Fruit fly (Drosophila melanogaster): ENCODE data around the gene elm.

Gene elm

dm6 chr3R:5660198-5660893 is 5.7 kb upstream of the elm start, which contains the start of gene Wdr33 (continued):
- TF ChIP-seq CG15269 (tag; optimal IDR thresholded peaks at IDR 0.05) (peak; percentile 37), tap (tag; optimal IDR thresholded peaks at IDR 0.05) (peak; percentile 29), sna (GFP tag; IDR thresholded peaks at IDR 0.05; ENCODE audit: partially characterized antibody) (peak; percentile 79), pan (optimal IDR thresholded peaks at IDR 0.05) (no peak), pan (GFP tag; optimal IDR thresholded peaks at IDR 0.05 in 1 of 2, IDR thresholded peaks at IDR 0.05 in 1 of 2) (peak in 1 of 2 experiments; percentile 46), CG17829 (tag; optimal IDR thresholded peaks at IDR 0.05) (peak; percentile 18), YL-1 (GFP tag; optimal IDR thresholded peaks at IDR 0.05) (peak; percentile 14), Hr3 (GFP tag; optimal IDR thresholded peaks at IDR 0.05) (peak; percentile 49), nmo (GFP tag; optimal IDR thresholded peaks at IDR 0.05) (peak; percentile 66), Bgb (GFP tag; IDR thresholded peaks at IDR 0.05; ENCODE audit: partially characterized antibody) (peak; percentile 83), CG18619 (GFP tag; optimal IDR thresholded peaks at IDR 0.05) (peak; percentile 1), CG14860 (GFP tag; IDR thresholded peaks at IDR 0.05; ENCODE audit: partially characterized antibody) (peak; percentile 83), CG10209 (GFP tag; optimal IDR thresholded peaks at IDR 0.05) (peak; percentile 27), CG10654 (GFP tag; optimal IDR thresholded peaks at IDR 0.05) (peak; percentile 18), CG30403 (GFP tag; optimal IDR thresholded peaks at IDR 0.05) (peak; percentile 58), CG12942 (GFP tag; optimal IDR thresholded peaks at IDR 0.05) (no peak), CG12769 (tag; optimal IDR thresholded peaks at IDR 0.05) (no peak), crc (GFP tag; optimal IDR thresholded peaks at IDR 0.05) (no peak), CG16815 (GFP tag; optimal IDR thresholded peaks at IDR 0.05) (peak; percentile 30), CG9727 (GFP tag; optimal IDR thresholded peaks at IDR 0.05) (peak; percentile 61), Dek (tag; optimal IDR thresholded peaks at IDR 0.05) (peak; percentile 34), gcm (GFP tag; optimal IDR thresholded peaks at IDR 0.05) (no peak), ato (GFP tag; IDR thresholded peaks at IDR 0.05; ENCODE audit: partially characterized antibody) (peak; percentile 68), Scr (GFP tag; IDR thresholded peaks at IDR 0.05; ENCODE audit: partially characterized antibody) (peak; percentile 95), CG7987 (GFP tag; optimal IDR thresholded peaks at IDR 0.05) (no peak), NFAT (GFP tag; IDR thresholded peaks at IDR 0.05) (0 out of 2 replicates have a peak, but pooled peaks have one; percentile 8), CG10366 (GFP tag; IDR thresholded peaks at IDR 0.05) (peak; percentile 38; the same call in 1 of the 2 replicates), Asciz (GFP tag; optimal IDR thresholded peaks at IDR 0.05) (no peak), chinmo (GFP tag; IDR thresholded peaks at IDR 0.05; ENCODE audit: partially characterized antibody) (peak; percentile 61; the same call in 2 of the 4 replicates), pho (GFP tag; optimal IDR thresholded peaks at IDR 0.05) (no peak), fd96Cb (tag; optimal IDR thresholded peaks at IDR 0.05) (peak; percentile 49), bbx (GFP tag; IDR thresholded peaks at IDR 0.05; ENCODE audit: partially characterized antibody) (peak; percentile 86), TFAM (GFP tag; optimal IDR thresholded peaks at IDR 0.05) (no peak), CG12155 (GFP tag; optimal IDR thresholded peaks at IDR 0.05) (peak; percentile 83), cato (GFP tag; optimal IDR thresholded peaks at IDR 0.05; ENCODE audit: borderline replicate concordance) (peak; percentile 14), CG34422 (GFP tag; IDR thresholded peaks at IDR 0.05) (peak; percentile 14; the same call in 1 of the 3 replicates), CG6272 (GFP tag; IDR thresholded peaks at IDR 0.05) (0 out of 2 replicates have a peak, but pooled peaks have one; percentile 19), Sry-δ (GFP tag; optimal IDR thresholded peaks at IDR 0.05) (peak; percentile 16), CG2129 (GFP tag; IDR thresholded peaks at IDR 0.05; ENCODE audit: partially characterized antibody) (peak; percentile 89), az2 (GFP tag; optimal IDR thresholded peaks at IDR 0.05) (peak; percentile 46), pzg (GFP tag; optimal IDR thresholded peaks at IDR 0.05) (peak; percentile 33), CG11085 (GFP tag; IDR thresholded peaks at IDR 0.05) (no peak), Dll (GFP tag; IDR thresholded peaks at IDR 0.05; ENCODE audit: partially characterized antibody) (peak; percentile 96), tin (GFP tag; optimal IDR thresholded peaks at IDR 0.05) (peak; percentile 8), ranshi (GFP tag; IDR thresholded peaks at IDR 0.05) (peak; percentile 20; the same call in 1 of the 2 replicates), CG10543 (GFP tag; optimal IDR thresholded peaks at IDR 0.05) (no peak), nau (GFP tag; optimal IDR thresholded peaks at IDR 0.05) (no peak)

Data from whole organism, embryonic.